Fruit fly (Drosophila melanogaster) whole organism, embryonic: ENCODE results near the gene PlexA.

Source experiments
- Antp ChIP-seq: fragments of 200-800 bp; sonication (Bioruptor generic); optimal IDR thresholded peaks from 3 replicates; lab custom pipeline; 2016; ENCODE audit warnings: missing biosample characterization, missing genetic modification characterization
- Atf6 ChIP-seq: fragments of 200-800 bp; sonication (Bioruptor generic); IDR thresholded peaks from 2 replicates; pipeline ENCODE4 v1.3.6; 2022; ENCODE audit warnings: missing biosample characterization, missing genetic modification characterization
- B-H2 ChIP-seq: fragments of 200-800 bp; sonication (Bioruptor generic); optimal IDR thresholded peaks from 2 replicates; lab custom pipeline; 2018; ENCODE audit warnings: missing biosample characterization, mild to moderate bottlenecking, missing genetic modification characterization
- BEAF-32 ChIP-seq: fragments of 200-800 bp; sonication (Bioruptor generic); optimal IDR thresholded peaks from 3 replicates; lab custom pipeline; 2017; ENCODE audit warnings: missing biosample characterization, missing genetic modification characterization, mild to moderate bottlenecking, moderate library complexity, missing genetic modification reagents
- Bdp1 ChIP-seq: fragments of 200-800 bp; sonication (Bioruptor generic); optimal IDR thresholded peaks from 3 replicates; lab custom pipeline; 2016; ENCODE audit warnings: missing biosample characterization, missing genetic modification characterization
- CG12104 ChIP-seq: fragments of 200-800 bp; sonication (Bioruptor generic); optimal IDR thresholded peaks from 3 replicates; lab custom pipeline; 2016; ENCODE audit warnings: missing biosample characterization, missing genetic modification characterization
- CG12744 ChIP-seq: fragments of 200-800 bp; sonication (Bioruptor generic); optimal IDR thresholded peaks from 2 replicates; lab custom pipeline; 2016; ENCODE audit warnings: missing biosample characterization, missing genetic modification characterization
- CG12769 ChIP-seq: fragments of 200-800 bp; sonication (Bioruptor generic); optimal IDR thresholded peaks from 2 replicates; lab custom pipeline; 2019; ENCODE audit warnings: missing biosample characterization, mild to moderate bottlenecking, missing genetic modification characterization, moderate library complexity
- CG13894 ChIP-seq: fragments of 200-800 bp; sonication (Bioruptor generic); optimal IDR thresholded peaks from 3 replicates; lab custom pipeline; 2018; ENCODE audit warnings: missing biosample characterization, mild to moderate bottlenecking, missing genetic modification characterization, moderate library complexity
- CG14965 ChIP-seq: fragments of 200-800 bp; sonication (Bioruptor generic); optimal IDR thresholded peaks from 2 replicates; lab custom pipeline; 2016; ENCODE audit warnings: missing biosample characterization, missing genetic modification characterization, borderline replicate concordance
- CG15479 ChIP-seq: fragments of 200-800 bp; sonication (Bioruptor generic); optimal IDR thresholded peaks from 3 replicates; lab custom pipeline; 2019; ENCODE audit warnings: missing biosample characterization, mild to moderate bottlenecking, missing genetic modification characterization, moderate library complexity
- CG2199 ChIP-seq: fragments of 200-800 bp; sonication (Bioruptor generic); IDR thresholded peaks from 3 replicates; pipeline ENCODE4 v1.3.6; 2022; ENCODE audit warnings: missing biosample characterization, missing genetic modification characterization
- CG2889 ChIP-seq: fragments of 200-800 bp; sonication (Bioruptor generic); IDR thresholded peaks from 3 replicates; pipeline ENCODE4 v1.3.6; 2022; ENCODE audit warnings: missing biosample characterization, missing genetic modification characterization
- CG32772 ChIP-seq: fragments of 200-800 bp; sonication (Bioruptor generic); IDR thresholded peaks from 2 replicates; pipeline ENCODE4 v1.3.6; 2022; ENCODE audit warnings: missing biosample characterization, missing genetic modification characterization
- CG5180 ChIP-seq: fragments of 200-800 bp; sonication (Bioruptor generic); optimal IDR thresholded peaks from 3 replicates; lab custom pipeline; 2017; ENCODE audit warnings: missing biosample characterization, missing genetic modification characterization, mild to moderate bottlenecking, moderate library complexity, missing genetic modification reagents
- CG6683 ChIP-seq: fragments of 200-800 bp; sonication (Bioruptor generic); optimal IDR thresholded peaks from 2 replicates; lab custom pipeline; 2017; ENCODE audit warnings: missing biosample characterization, mild to moderate bottlenecking, missing genetic modification characterization, missing genetic modification reagents
- CG6791 ChIP-seq: fragments of 200-800 bp; sonication (Bioruptor generic); IDR thresholded peaks from 3 replicates; pipeline ENCODE4 v1.3.6; 2022; ENCODE audit warnings: missing biosample characterization, missing genetic modification characterization; ENCODE audit not compliant: partially characterized antibody
- CG9727 ChIP-seq: fragments of 200-800 bp; sonication (Bioruptor generic); optimal IDR thresholded peaks from 3 replicates; lab custom pipeline; 2017; ENCODE audit warnings: missing biosample characterization, mild to moderate bottlenecking, missing genetic modification characterization
- CHES-1-like ChIP-seq: fragments of 200-800 bp; sonication (Bioruptor generic); optimal IDR thresholded peaks from 2 replicates; lab custom pipeline; 2016; ENCODE audit warnings: missing biosample characterization, missing genetic modification characterization
- Dad ChIP-seq: fragments of 200-800 bp; sonication (Bioruptor generic); optimal IDR thresholded peaks from 3 replicates; lab custom pipeline; 2016; ENCODE audit warnings: missing biosample characterization, missing genetic modification characterization
- Doc2 ChIP-seq: fragments of 200-800 bp; sonication (Bioruptor generic); IDR thresholded peaks from 2 replicates; pipeline ENCODE4 v1.3.6; 2022; ENCODE audit warnings: missing biosample characterization, missing genetic modification characterization
- Hey ChIP-seq: fragments of 200-800 bp; sonication (Bioruptor generic); optimal IDR thresholded peaks from 3 replicates; lab custom pipeline; 2018; ENCODE audit warnings: missing biosample characterization, mild to moderate bottlenecking, missing genetic modification characterization
- HmgZ ChIP-seq: fragments of 200-800 bp; sonication (Bioruptor generic); optimal IDR thresholded peaks from 2 replicates; lab custom pipeline; 2018; ENCODE audit warnings: missing biosample characterization, mild to moderate bottlenecking, missing genetic modification characterization
- Neu2 ChIP-seq: fragments of 200-800 bp; sonication (Bioruptor generic); optimal IDR thresholded peaks from 3 replicates; lab custom pipeline; 2016; ENCODE audit warnings: missing biosample characterization, missing genetic modification characterization, borderline replicate concordance
- Nf-YB ChIP-seq: fragments of 200-800 bp; sonication (Bioruptor generic); optimal IDR thresholded peaks from 3 replicates; lab custom pipeline; 2019; ENCODE audit warnings: missing biosample characterization, mild to moderate bottlenecking, missing genetic modification characterization, moderate library complexity
- Nf-YC ChIP-seq: fragments of 200-800 bp; optimal IDR thresholded peaks from 3 replicates; lab custom pipeline; 2019; ENCODE audit warnings: missing biosample characterization, mild to moderate bottlenecking, missing genetic modification characterization, moderate library complexity
- Rfx ChIP-seq: fragments of 200-800 bp; sonication (Bioruptor generic); IDR thresholded peaks from 2 replicates; pipeline ENCODE4 v1.3.6; 2022; ENCODE audit warnings: missing biosample characterization, missing genetic modification characterization
- Sry-δ ChIP-seq: fragments of 200-800 bp; sonication (Bioruptor generic); optimal IDR thresholded peaks from 2 replicates; lab custom pipeline; 2016; ENCODE audit warnings: missing biosample characterization, missing genetic modification characterization
- Trl ChIP-seq, 3 experiments: fragments of >200 bp in 2 of 3; fragments of 200-800 bp in 1 of 3; sonication (Bioruptor generic) in 1 of 3; optimal IDR thresholded peaks; 2 replicates in 1 of 3; 3 replicates in 2 of 3; lab custom pipeline; 2016 to 2017; ENCODE audit warnings: missing biosample characterization in 1 of 3, missing genetic modification characterization in 1 of 3
- ara ChIP-seq: fragments of 200-800 bp; sonication (Bioruptor generic); IDR thresholded peaks from 2 replicates; pipeline ENCODE4 v1.3.6; 2022; ENCODE audit warnings: missing biosample characterization, missing genetic modification characterization
- bab2 ChIP-seq: fragments of 200-800 bp; sonication (Bioruptor generic); optimal IDR thresholded peaks from 2 replicates; lab custom pipeline; 2016; ENCODE audit warnings: missing biosample characterization, missing genetic modification characterization
- dimm ChIP-seq: fragments of 200-800 bp; sonication (Bioruptor generic); IDR thresholded peaks from 2 replicates; pipeline ENCODE4 v1.3.6; 2022; ENCODE audit warnings: missing biosample characterization, missing genetic modification characterization
- gem ChIP-seq: fragments of 200-800 bp; sonication (Bioruptor generic); optimal IDR thresholded peaks from 2 replicates; lab custom pipeline; 2019; ENCODE audit warnings: missing biosample characterization, mild to moderate bottlenecking, missing genetic modification characterization, moderate library complexity
- grau ChIP-seq: fragments of 200-800 bp; optimal IDR thresholded peaks from 3 replicates; lab custom pipeline; 2019; ENCODE audit warnings: missing biosample characterization, mild to moderate bottlenecking, missing genetic modification characterization, moderate library complexity
- gsb-n ChIP-seq: fragments of 200-800 bp; sonication (Bioruptor generic); optimal IDR thresholded peaks from 3 replicates; lab custom pipeline; 2018; ENCODE audit warnings: missing biosample characterization, mild to moderate bottlenecking, missing genetic modification characterization
- gt ChIP-seq: fragments of 200-800 bp; sonication (Bioruptor generic); IDR thresholded peaks from 2 replicates; pipeline ENCODE4 v1.3.6; 2022; ENCODE audit warnings: missing biosample characterization, missing genetic modification characterization
- ham ChIP-seq: fragments of 200-800 bp; sonication (Bioruptor generic); IDR thresholded peaks from 2 replicates; pipeline ENCODE4 v1.3.6; 2022; ENCODE audit warnings: missing biosample characterization, missing genetic modification characterization
- ken ChIP-seq: fragments of 200-800 bp; sonication (Bioruptor generic); IDR thresholded peaks from 3 replicates; pipeline ENCODE4 v1.3.6; 2022; ENCODE audit warnings: missing biosample characterization, missing genetic modification characterization
- nerfin-1 ChIP-seq: fragments of 200-800 bp; sonication (Bioruptor generic); optimal IDR thresholded peaks from 3 replicates; lab custom pipeline; 2019; ENCODE audit warnings: missing biosample characterization, mild to moderate bottlenecking, missing genetic modification characterization, moderate library complexity
- pb ChIP-seq: fragments of 200-800 bp; sonication (Bioruptor generic); optimal IDR thresholded peaks from 3 replicates; lab custom pipeline; 2016; ENCODE audit warnings: missing biosample characterization, missing genetic modification characterization
- peb ChIP-seq: fragments of 200-800 bp; sonication (Bioruptor generic); IDR thresholded peaks from 2 replicates; pipeline ENCODE4 v1.3.6; 2022; ENCODE audit warnings: missing biosample characterization, missing genetic modification characterization
- pita ChIP-seq: fragments of 200-800 bp; sonication (Bioruptor generic); optimal IDR thresholded peaks from 2 replicates; lab custom pipeline; 2017; ENCODE audit warnings: missing biosample characterization, mild to moderate bottlenecking, missing genetic modification characterization
- pros ChIP-seq: fragments of 200-800 bp; sonication (Bioruptor generic); optimal IDR thresholded peaks from 3 replicates; lab custom pipeline; 2019; ENCODE audit warnings: missing biosample characterization, mild to moderate bottlenecking, missing genetic modification characterization, moderate library complexity
- seq ChIP-seq: fragments of 200-800 bp; sonication (Bioruptor generic); IDR thresholded peaks from 2 replicates; pipeline ENCODE4 v1.3.6; 2022; ENCODE audit warnings: missing biosample characterization, missing genetic modification characterization
- sim ChIP-seq: fragments of 200-800 bp; sonication (Bioruptor generic); IDR thresholded peaks from 2 replicates; pipeline ENCODE4 v1.3.6; 2022; ENCODE audit warnings: missing biosample characterization, missing genetic modification characterization
- slbo ChIP-seq: fragments of 200-800 bp; sonication (Bioruptor generic); IDR thresholded peaks from 2 replicates; pipeline ENCODE4 v1.3.6; 2022; ENCODE audit warnings: missing biosample characterization, missing genetic modification characterization
- sna ChIP-seq: fragments of 200-800 bp; sonication (Bioruptor generic); IDR thresholded peaks from 2 replicates; pipeline ENCODE4 v1.3.6; 2022; ENCODE audit warnings: missing biosample characterization, missing genetic modification characterization; ENCODE audit not compliant: partially characterized antibody
- tll ChIP-seq, 2 experiments: fragments of 200-800 bp in 1 of 2; fragments of >200 bp in 1 of 2; sonication (Bioruptor generic) in 1 of 2; optimal IDR thresholded peaks; 2 replicates each; lab custom pipeline; 2017 to 2019; ENCODE audit warnings: missing biosample characterization in 2 of 2, missing genetic modification characterization in 2 of 2, mild to moderate bottlenecking in 1 of 2, moderate library complexity in 1 of 2
- zfh1 ChIP-seq: fragments of 200-800 bp; sonication (Bioruptor generic); IDR thresholded peaks from 3 replicates; pipeline ENCODE4 v1.3.6; 2022; ENCODE audit warnings: missing biosample characterization, missing genetic modification characterization

The PlexA gene

dm6 chr4:988379-988778 is 38.5 kb downstream of the PlexA start (continued):
- TF ChIP-seq bab2 (GFP tag; lab: Kevin White, UChicago) (no peak), CG2889 (no peak), gem (no peak), peb (GFP tag; lab: Robert Waterston, UW) (no peak), pita (no peak), CG6791 (GFP tag; lab: Robert Waterston, UW) (no peak), nerfin-1 (tag; lab: Kevin White, UChicago) (peak; percentile 86), CG12769 (tag; lab: Kevin White, UChicago) (no peak), CG32772 (GFP tag; lab: Robert Waterston, UW) (no peak), gsb-n (peak; percentile 56), Hey (tag; lab: Kevin White, UChicago) (peak; percentile 52), ara (no peak), pros (GFP tag; lab: Kevin White, UChicago) (peak; percentile 16), CG13894 (no peak), Antp (no peak), ken (GFP tag; lab: Robert Waterston, UW) (no peak), Rfx (GFP tag; lab: Robert Waterston, UW) (no peak)

- TF ChIP-seq sim (GFP tag; lab: Robert Waterston, UW) (0 out of 2 replicates have a peak, but pooled peaks have one; percentile 8), CG14965 (GFP tag; lab: Kevin White, UChicago) (no peak), CG15479 (GFP tag; lab: Kevin White, UChicago) (peak; percentile 40), Sry-δ (peak; percentile 8), CG5180 (GFP tag; lab: Kevin White, UChicago) (no peak), CHES-1-like (GFP tag; lab: Kevin White, UChicago) (no peak), CG2199 (peak; percentile 99), pb (GFP tag; lab: Kevin White, UChicago) (no peak), pros (GFP tag; lab: Kevin White, UChicago) (peak; percentile 62), Bdp1 (GFP tag; lab: Kevin White, UChicago) (no peak), BEAF-32 (GFP tag; lab: Kevin White, UChicago) (peak; percentile 3), B-H2 (GFP tag; lab: Kevin White, UChicago) (no peak), ham (no peak), Doc2 (GFP tag; lab: Robert Waterston, UW) (no peak), nerfin-1 (tag; lab: Kevin White, UChicago) (peak; percentile 46), Atf6 (GFP tag; lab: Robert Waterston, UW) (no peak), grau (tag; lab: Kevin White, UChicago) (no peak), Antp (no peak), sna (no peak), tll (GFP tag; optimal IDR thresholded peaks at IDR 0.05; lab: Kevin White, UChicago) (peak in 1 of 2 experiments; percentile 84), seq (GFP tag; lab: Robert Waterston, UW) (no peak), CG13894 (peak; percentile 25), Dad (no peak), zfh1 (GFP tag; lab: Robert Waterston, UW) (no peak), Neu2 (GFP tag; lab: Kevin White, UChicago) (no peak), CG12104 (no peak), Hey (tag; lab: Kevin White, UChicago) (peak; percentile 70), Nf-YC (tag; lab: Kevin White, UChicago) (peak; percentile 10), Nf-YB (GFP tag; lab: Kevin White, UChicago) (no peak), dimm (no peak), gt (no peak), CG9727 (GFP tag; lab: Kevin White, UChicago) (no peak), CG6683 (GFP tag; lab: Kevin White, UChicago) (no peak), CG12744 (no peak), Trl (optimal IDR thresholded peaks at IDR 0.05; lab: Kevin White, UChicago) (no peak), Trl (GFP tag; optimal IDR thresholded peaks at IDR 0.05; lab: Kevin White, UChicago) (no peak), slbo (GFP tag; lab: Robert Waterston, UW) (no peak), gsb-n (peak; percentile 25), HmgZ (tag; lab: Kevin White, UChicago) (no peak)
These were observed 42.1 kb downstream of the PlexA start for dm6 chr4:984755-985154.
